Worm (Caenorhabditis elegans) whole organism, L3 larva: ENCODE measurements around the gene polk-1.

ENCODE experiments used
- R02D3.7 ChIP-seq: fragments of 150-350 bp; optimal IDR thresholded peaks from 2 replicates; lab custom pipeline; 2014; ENCODE audit warnings: missing biosample characterization, missing genetic modification characterization
- ZK546.5 ChIP-seq: sonication (generic microtip); optimal IDR thresholded peaks from 2 replicates; lab custom pipeline; 2017; ENCODE audit warnings: missing biosample characterization, missing genetic modification characterization
- aly-2 ChIP-seq: fragments of 150-350 bp; optimal IDR thresholded peaks from 2 replicates; lab custom pipeline; 2014; ENCODE audit warnings: missing biosample characterization, missing genetic modification characterization
- ama-1 ChIP-seq: fragments of 150-350 bp; optimal IDR thresholded peaks from 2 replicates; lab custom pipeline; 2018
- ceh-16 ChIP-seq: sonication (generic microtip); optimal IDR thresholded peaks from 2 replicates; lab custom pipeline; 2017; ENCODE audit warnings: missing biosample characterization, missing genetic modification characterization
- ceh-28 ChIP-seq: fragments of 150-350 bp; optimal IDR thresholded peaks from 2 replicates; lab custom pipeline; 2014; ENCODE audit warnings: missing biosample characterization, missing genetic modification reagents, missing genetic modification characterization
- ceh-82 ChIP-seq: fragments of 150-350 bp; optimal IDR thresholded peaks from 2 replicates; lab custom pipeline; 2014; ENCODE audit warnings: missing biosample characterization, missing genetic modification characterization
- ceh-9 ChIP-seq: sonication (generic microtip); optimal IDR thresholded peaks from 2 replicates; lab custom pipeline; 2018; ENCODE audit warnings: missing biosample characterization, missing genetic modification characterization
- daf-12 ChIP-seq: fragments of 150-350 bp; optimal IDR thresholded peaks from 2 replicates; lab custom pipeline; 2014; ENCODE audit warnings: missing biosample characterization, missing genetic modification reagents, missing genetic modification characterization
- egl-27 ChIP-seq: sonication (generic microtip); optimal IDR thresholded peaks from 4 replicates; lab custom pipeline; 2017; ENCODE audit warnings: missing biosample characterization, missing genetic modification reagents, missing genetic modification characterization
- egl-5 ChIP-seq: fragments of 150-350 bp; optimal IDR thresholded peaks from 2 replicates; lab custom pipeline; 2017; ENCODE audit warnings: missing biosample characterization, missing genetic modification reagents, missing genetic modification characterization, inconsistent platforms
- elt-1 ChIP-seq: fragments of 150-350 bp; optimal IDR thresholded peaks from 2 replicates; lab custom pipeline; 2014; ENCODE audit warnings: missing biosample characterization, missing genetic modification characterization
- elt-2 ChIP-seq: sonication (generic microtip); optimal IDR thresholded peaks from 2 replicates; lab custom pipeline; 2016; ENCODE audit warnings: missing genetic modification reagents, mild to moderate bottlenecking, missing genetic modification characterization, missing compliant biosample characterization
- elt-3 ChIP-seq, 3 experiments: fragments of 150-350 bp in 1 of 3; sonication (generic microtip) in 2 of 3; optimal IDR thresholded peaks; 2 replicates in 2 of 3; 4 replicates in 1 of 3; lab custom pipeline; 2014 to 2017; ENCODE audit warnings: missing biosample characterization in 3 of 3, missing genetic modification characterization in 3 of 3
- eor-1 ChIP-seq, 2 experiments: fragments of 150-350 bp; optimal IDR thresholded peaks; 2 replicates each; lab custom pipeline; 2014 to 2018; ENCODE audit warnings: missing biosample characterization in 2 of 2, missing genetic modification characterization in 2 of 2
- fkh-10 ChIP-seq: sonication (generic microtip); optimal IDR thresholded peaks from 2 replicates; lab custom pipeline; 2017; ENCODE audit warnings: missing biosample characterization, missing genetic modification reagents, missing genetic modification characterization
- fkh-2 ChIP-seq: fragments of 150-350 bp; optimal IDR thresholded peaks from 2 replicates; lab custom pipeline; 2014; ENCODE audit warnings: missing biosample characterization, missing genetic modification reagents, missing genetic modification characterization
- fos-1 ChIP-seq: fragments of 150-350 bp; optimal IDR thresholded peaks from 2 replicates; lab custom pipeline; 2014; ENCODE audit warnings: missing biosample characterization, missing genetic modification characterization
- hmg-11 ChIP-seq: sonication (generic microtip); optimal IDR thresholded peaks from 2 replicates; lab custom pipeline; 2016; ENCODE audit warnings: missing genetic modification characterization, missing compliant biosample characterization
- jun-1 ChIP-seq: fragments of 150-350 bp; optimal IDR thresholded peaks from 2 replicates; lab custom pipeline; 2014; ENCODE audit warnings: missing biosample characterization, missing genetic modification reagents, missing genetic modification characterization
- lin-15B ChIP-seq: fragments of 150-350 bp; optimal IDR thresholded peaks from 2 replicates; lab custom pipeline; 2014; ENCODE audit warnings: missing biosample characterization, missing genetic modification characterization
- lin-39 ChIP-seq: fragments of 150-350 bp; optimal IDR thresholded peaks from 2 replicates; lab custom pipeline; 2018; ENCODE audit warnings: missing biosample characterization, missing genetic modification reagents, missing genetic modification characterization
- lsy-12 ChIP-seq: sonication (generic microtip); optimal IDR thresholded peaks from 2 replicates; lab custom pipeline; 2016; ENCODE audit warnings: mild to moderate bottlenecking, missing genetic modification characterization, missing compliant biosample characterization
- mdl-1 ChIP-seq: fragments of 150-350 bp; optimal IDR thresholded peaks from 2 replicates; lab custom pipeline; 2014; ENCODE audit warnings: missing biosample characterization, missing genetic modification characterization
- mml-1 ChIP-seq: fragments of 150-350 bp; sonication (generic microtip); optimal IDR thresholded peaks from 3 replicates; lab custom pipeline; 2014; ENCODE audit warnings: missing biosample characterization, missing genetic modification characterization
- nfya-1 ChIP-seq: sonication (generic microtip); optimal IDR thresholded peaks from 2 replicates; lab custom pipeline; 2017; ENCODE audit warnings: missing genetic modification characterization, mild to moderate bottlenecking, missing compliant biosample characterization, antibody characterized with exemption, moderate library complexity; ENCODE audit not compliant: insufficient read depth
- nhr-11 ChIP-seq: fragments of 150-350 bp; optimal IDR thresholded peaks from 2 replicates; lab custom pipeline; 2014; ENCODE audit warnings: missing biosample characterization, missing genetic modification characterization
- nhr-12 ChIP-seq: fragments of 150-350 bp; optimal IDR thresholded peaks from 2 replicates; lab custom pipeline; 2014; ENCODE audit warnings: missing biosample characterization, missing genetic modification characterization
- nhr-23 ChIP-seq: fragments of 150-350 bp; optimal IDR thresholded peaks from 2 replicates; lab custom pipeline; 2014; ENCODE audit warnings: missing biosample characterization, missing genetic modification reagents, missing genetic modification characterization
- nhr-237 ChIP-seq: fragments of 150-350 bp; optimal IDR thresholded peaks from 2 replicates; lab custom pipeline; 2014; ENCODE audit warnings: missing biosample characterization, missing genetic modification characterization
- nhr-25 ChIP-seq: sonication (generic microtip); optimal IDR thresholded peaks from 2 replicates; lab custom pipeline; 2017; ENCODE audit warnings: missing biosample characterization, missing genetic modification characterization
- nhr-28 ChIP-seq: fragments of 150-350 bp; optimal IDR thresholded peaks from 2 replicates; lab custom pipeline; 2014; ENCODE audit warnings: missing biosample characterization, missing genetic modification characterization
- nhr-43 ChIP-seq: sonication (generic microtip); optimal IDR thresholded peaks from 2 replicates; lab custom pipeline; 2016; ENCODE audit warnings: mild to moderate bottlenecking, missing genetic modification characterization, missing compliant biosample characterization; ENCODE audit not compliant: poor library complexity, severe bottlenecking
- nhr-67 ChIP-seq: fragments of 150-350 bp; optimal IDR thresholded peaks from 2 replicates; lab custom pipeline; 2014; ENCODE audit warnings: missing biosample characterization, missing genetic modification characterization
- nhr-76 ChIP-seq: fragments of 150-350 bp; sonication (generic microtip); optimal IDR thresholded peaks from 5 replicates; lab custom pipeline; 2014; ENCODE audit warnings: missing biosample characterization, missing genetic modification characterization
- nhr-77 ChIP-seq: fragments of 150-350 bp; optimal IDR thresholded peaks from 2 replicates; lab custom pipeline; 2014; ENCODE audit warnings: missing biosample characterization, missing genetic modification characterization
- pha-4 ChIP-seq: fragments of 150-350 bp; optimal IDR thresholded peaks from 2 replicates; lab custom pipeline; 2014; ENCODE audit warnings: missing biosample characterization, missing genetic modification reagents, missing genetic modification characterization
- pqm-1 ChIP-seq: fragments of 150-350 bp; optimal IDR thresholded peaks from 2 replicates; lab custom pipeline; 2017; ENCODE audit warnings: missing biosample characterization, missing genetic modification characterization, inconsistent platforms
- sea-2 ChIP-seq: fragments of 150-350 bp; sonication (generic microtip); optimal IDR thresholded peaks from 4 replicates; lab custom pipeline; 2014; ENCODE audit warnings: missing biosample characterization, missing genetic modification reagents, missing genetic modification characterization
- skn-1 ChIP-seq: fragments of 150-350 bp; optimal IDR thresholded peaks from 2 replicates; lab custom pipeline; 2014; ENCODE audit warnings: missing biosample characterization, missing genetic modification characterization
- snpc-4 ChIP-seq: fragments of 150-350 bp; optimal IDR thresholded peaks from 2 replicates; lab custom pipeline; 2014; ENCODE audit warnings: missing biosample characterization, missing genetic modification characterization
- tbx-2 ChIP-seq: sonication (generic microtip); optimal IDR thresholded peaks from 2 replicates; lab custom pipeline; 2016; ENCODE audit warnings: mild to moderate bottlenecking, missing genetic modification characterization, missing compliant biosample characterization
- unc-39 ChIP-seq: sonication (generic microtip); optimal IDR thresholded peaks from 4 replicates; lab custom pipeline; 2017; ENCODE audit warnings: missing biosample characterization, missing genetic modification characterization
- unc-62 ChIP-seq: fragments of 150-350 bp; sonication (generic microtip); optimal IDR thresholded peaks from 4 replicates; lab custom pipeline; 2014; ENCODE audit warnings: missing biosample characterization, missing genetic modification reagents, missing genetic modification characterization
- zag-1 ChIP-seq: fragments of 150-350 bp; optimal IDR thresholded peaks from 2 replicates; lab custom pipeline; 2014; ENCODE audit warnings: missing biosample characterization, missing genetic modification characterization
- ztf-11 ChIP-seq: fragments of 150-350 bp; optimal IDR thresholded peaks from 2 replicates; lab custom pipeline; 2014; ENCODE audit warnings: missing biosample characterization, missing genetic modification characterization
- ztf-4 ChIP-seq: fragments of 150-350 bp; optimal IDR thresholded peaks from 2 replicates; lab custom pipeline; 2014; ENCODE audit warnings: missing biosample characterization, missing genetic modification characterization

Gene polk-1

ce11 chrIII:8663143-8663542 is 34.8 kb upstream of the polk-1 start:
- TF ChIP-seq hmg-11 (tag; lab: Kevin White, UChicago) = no peak
- no peak for TF ChIP-seq ZK546.5 (tag; lab: Kevin White, UChicago)
- TF ChIP-seq nhr-23 (tag; lab: Kevin White, UChicago) = peak; percentile 41
- peak; percentile 40 for TF ChIP-seq nhr-25 (tag; lab: Kevin White, UChicago)

DNA sequence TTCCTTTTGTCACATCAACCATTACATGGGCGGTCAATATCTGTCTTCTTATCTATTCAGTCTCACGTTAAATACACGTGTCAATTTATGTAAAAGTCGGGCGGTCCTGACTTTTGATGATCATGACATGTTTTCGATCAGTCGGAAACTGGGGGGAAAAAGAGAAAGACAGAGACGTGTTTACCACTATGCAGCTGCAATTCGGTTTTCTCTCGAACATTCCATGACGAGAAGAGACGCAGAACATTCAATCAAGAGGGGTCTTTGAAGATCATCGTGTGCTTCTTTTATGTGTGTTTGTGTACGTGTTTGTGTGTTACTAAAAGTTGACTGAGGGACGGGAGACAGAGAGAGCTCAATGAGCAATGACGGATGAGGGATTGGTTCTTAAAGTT is 30.0 kb upstream of the polk-1 start:
- no peak for TF ChIP-seq sea-2 (GFP tag; lab: Kevin White, UChicago)
- peak; percentile 99 for TF ChIP-seq egl-5
- peak in 1 of 2 experiments; percentile 32 for TF ChIP-seq eor-1 (tag; optimal IDR thresholded peaks at IDR 0.05; lab: Kevin White, UChicago)
- TF ChIP-seq nhr-11 (tag; lab: Kevin White, UChicago) = peak; percentile 78
- peak; percentile 93 for TF ChIP-seq nhr-43 (tag; lab: Kevin White, UChicago)
- peak; percentile 46 for TF ChIP-seq nhr-76
- TF ChIP-seq ceh-16 (tag; lab: Kevin White, UChicago) = no peak
- TF ChIP-seq pqm-1 (tag; lab: Kevin White, UChicago) = peak; percentile 82
- TF ChIP-seq nhr-77 (tag; lab: Kevin White, UChicago) = no peak
- no peak for TF ChIP-seq daf-12 (tag; lab: Kevin White, UChicago)
- peak; percentile 98 for TF ChIP-seq pha-4
- no peak for TF ChIP-seq ztf-11 (tag; lab: Kevin White, UChicago)
- TF ChIP-seq zag-1 (tag; lab: Kevin White, UChicago) = no peak
- no peak for TF ChIP-seq nhr-28 (tag; lab: Kevin White, UChicago)
- no peak for TF ChIP-seq ceh-82 (tag; lab: Kevin White, UChicago)
- TF ChIP-seq nhr-12 (tag; lab: Kevin White, UChicago) = no peak
- TF ChIP-seq mdl-1 = peak; percentile 78
- TF ChIP-seq mml-1 = peak; percentile 79
- TF ChIP-seq ZK546.5 (tag; lab: Kevin White, UChicago) = no peak
- TF ChIP-seq tbx-2 (tag; lab: Kevin White, UChicago) = peak; percentile 88
- TF ChIP-seq ama-1 (lab: Kevin White, UChicago) = peak; percentile 90
- peak; percentile 37 for TF ChIP-seq hmg-11 (tag; lab: Kevin White, UChicago)
- TF ChIP-seq fos-1 (tag; lab: Kevin White, UChicago) = no peak
- peak; percentile 52 for TF ChIP-seq lin-15B (tag; lab: Kevin White, UChicago)
- TF ChIP-seq ceh-28 (tag; lab: Kevin White, UChicago) = peak; percentile 79
- peak; percentile 66 for TF ChIP-seq ztf-4 (tag; lab: Kevin White, UChicago)
- peak; percentile 33 for TF ChIP-seq R02D3.7 (tag; lab: Kevin White, UChicago)
- no peak for TF ChIP-seq nhr-237 (tag; lab: Kevin White, UChicago)
- TF ChIP-seq jun-1 (tag; lab: Kevin White, UChicago) = peak; percentile 89
- peak; percentile 98 for TF ChIP-seq elt-2
- TF ChIP-seq aly-2 (tag; lab: Kevin White, UChicago) = no peak
- peak; percentile 58 for TF ChIP-seq egl-27 (tag; lab: Kevin White, UChicago)
- TF ChIP-seq snpc-4 (tag; lab: Kevin White, UChicago) = peak; percentile 74
- peak in 1 of 3 experiments; percentile 90 for TF ChIP-seq elt-3 (tag; optimal IDR thresholded peaks at IDR 0.05; lab: Kevin White, UChicago)
- no peak for TF ChIP-seq ceh-9
- TF ChIP-seq fkh-2 (tag; lab: Kevin White, UChicago) = peak; percentile 25
- TF ChIP-seq nhr-67 (tag; lab: Kevin White, UChicago) = no peak
- TF ChIP-seq nfya-1 (tag; lab: Kevin White, UChicago) = peak; percentile 85
- peak; percentile 85 for TF ChIP-seq elt-1
- no peak for TF ChIP-seq unc-39
- peak; percentile 89 for TF ChIP-seq lsy-12 (tag; lab: Kevin White, UChicago)
- no peak for TF ChIP-seq fkh-10 (GFP tag; lab: Kevin White, UChicago)
- peak; percentile 84 for TF ChIP-seq unc-62
- peak; percentile 96 for TF ChIP-seq nhr-23 (tag; lab: Kevin White, UChicago)
- peak; percentile 88 for TF ChIP-seq lin-39 (tag; lab: Kevin White, UChicago)
- TF ChIP-seq skn-1 (tag; lab: Kevin White, UChicago) = peak; percentile 80
- peak; percentile 92 for TF ChIP-seq nhr-25 (tag; lab: Kevin White, UChicago)
